Fruit fly (Drosophila melanogaster): ENCODE results near the gene Atf3.

The Atf3 gene

DNA sequence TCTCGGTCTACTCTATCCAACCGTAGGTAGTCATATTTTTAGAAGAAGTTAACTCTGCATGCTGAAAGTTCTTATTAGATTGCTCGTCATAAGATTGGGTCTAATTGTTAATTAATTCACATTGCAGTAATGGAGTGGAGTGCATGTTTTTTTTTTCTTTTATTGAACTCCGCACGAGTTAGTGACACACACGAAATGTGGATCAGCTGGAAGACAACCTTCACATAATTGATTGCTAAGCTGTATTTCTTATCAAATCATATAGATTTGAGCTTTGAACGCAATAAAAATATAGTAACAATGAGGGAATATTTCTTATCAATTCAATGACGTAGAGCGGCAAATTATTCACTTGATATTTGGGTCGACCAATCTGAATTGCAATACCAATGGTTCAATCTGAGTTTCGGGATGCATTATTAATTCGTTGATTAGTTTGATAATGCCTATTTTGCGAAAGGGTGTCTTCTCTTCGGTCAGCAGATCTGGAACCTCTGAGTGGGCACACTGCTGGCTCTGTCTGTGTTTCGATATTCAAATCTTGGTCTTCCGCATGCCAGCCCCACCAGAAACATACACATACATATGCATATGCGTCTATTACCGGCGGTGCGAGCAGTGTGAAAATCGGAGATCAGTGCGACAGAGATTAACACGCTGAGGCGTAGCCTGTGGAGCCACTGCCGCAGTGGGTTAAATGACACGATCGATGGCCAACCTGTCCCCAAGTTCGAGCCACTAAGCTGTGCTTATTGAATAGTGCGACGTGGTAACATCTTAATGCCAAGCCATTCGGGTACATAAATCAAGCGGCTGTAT lies 4.0 kb upstream of the Atf3 start:
- TF ChIP-seq Hr78 (GFP tag; optimal IDR thresholded peaks at IDR 0.05) = no peak
- TF ChIP-seq Jra (GFP tag; optimal IDR thresholded peaks at IDR 0.05) = no peak
- TF ChIP-seq N (GFP tag; optimal IDR thresholded peaks at IDR 0.05) = no peak
- no peak for TF ChIP-seq lola (GFP tag; optimal IDR thresholded peaks at IDR 0.05)
- TF ChIP-seq OdsH (GFP tag; optimal IDR thresholded peaks at IDR 0.05) = no peak
- no peak for TF ChIP-seq sage (GFP tag; optimal IDR thresholded peaks at IDR 0.05)
- TF ChIP-seq foxo (GFP tag; optimal IDR thresholded peaks at IDR 0.05) = no peak
- TF ChIP-seq Sp1 (GFP tag; optimal IDR thresholded peaks at IDR 0.05) = no peak
- no peak for TF ChIP-seq tai (GFP tag; optimal IDR thresholded peaks at IDR 0.05)
- no peak for TF ChIP-seq brk (GFP tag; optimal IDR thresholded peaks at IDR 0.05)

- TF ChIP-seq CrebA (GFP tag; optimal IDR thresholded peaks at IDR 0.05; ENCODE audit: borderline replicate concordance) = no peak
- TF ChIP-seq Hr83 (GFP tag; optimal IDR thresholded peaks at IDR 0.05; ENCODE audit: poor library complexity, severe bottlenecking) = no peak
- TF ChIP-seq h (GFP tag; optimal IDR thresholded peaks at IDR 0.05) = no peak
- TF ChIP-seq Dif (GFP tag; optimal IDR thresholded peaks at IDR 0.05; ENCODE audit: partially characterized antibody) = no peak
- no peak for TF ChIP-seq Myc (optimal IDR thresholded peaks at IDR 0.05)
- TF ChIP-seq ey (GFP tag; optimal IDR thresholded peaks at IDR 0.05) = no peak
- TF ChIP-seq sage (GFP tag; optimal IDR thresholded peaks at IDR 0.05) = no peak
- TF ChIP-seq dmrt93B (GFP tag; optimal IDR thresholded peaks at IDR 0.05) = no peak
- TF ChIP-seq pan (optimal IDR thresholded peaks at IDR 0.05) = no peak
- TF ChIP-seq Hnf4 (GFP tag; optimal IDR thresholded peaks at IDR 0.05) = no peak
- TF ChIP-seq dsf (GFP tag; optimal IDR thresholded peaks at IDR 0.05; ENCODE audit: borderline replicate concordance) = no peak
- TF ChIP-seq Rel (GFP tag; optimal IDR thresholded peaks at IDR 0.05) = no peak
- no peak for TF ChIP-seq Rel (tag; optimal IDR thresholded peaks at IDR 0.05)
- no peak for TF ChIP-seq dl (GFP tag; optimal IDR thresholded peaks at IDR 0.05; ENCODE audit: insufficient read depth in 1 of 2, partially characterized antibody in 2 of 2)
- no peak for TF ChIP-seq usp (GFP tag; optimal IDR thresholded peaks at IDR 0.05)
- no peak for TF ChIP-seq brk (GFP tag; optimal IDR thresholded peaks at IDR 0.05)
- no peak for TF ChIP-seq Sp1 (GFP tag; optimal IDR thresholded peaks at IDR 0.05)
- TF ChIP-seq tai (GFP tag; optimal IDR thresholded peaks at IDR 0.05) = no peak
- TF ChIP-seq N (GFP tag; optimal IDR thresholded peaks at IDR 0.05) = no peak
- no peak for TF ChIP-seq GATAd (GFP tag; optimal IDR thresholded peaks at IDR 0.05)
- TF ChIP-seq Hr78 (GFP tag; optimal IDR thresholded peaks at IDR 0.05) = no peak
Observed at dm6 chrX:1277528-1277883, 2.4 kb upstream of the Atf3 start.

DNA sequence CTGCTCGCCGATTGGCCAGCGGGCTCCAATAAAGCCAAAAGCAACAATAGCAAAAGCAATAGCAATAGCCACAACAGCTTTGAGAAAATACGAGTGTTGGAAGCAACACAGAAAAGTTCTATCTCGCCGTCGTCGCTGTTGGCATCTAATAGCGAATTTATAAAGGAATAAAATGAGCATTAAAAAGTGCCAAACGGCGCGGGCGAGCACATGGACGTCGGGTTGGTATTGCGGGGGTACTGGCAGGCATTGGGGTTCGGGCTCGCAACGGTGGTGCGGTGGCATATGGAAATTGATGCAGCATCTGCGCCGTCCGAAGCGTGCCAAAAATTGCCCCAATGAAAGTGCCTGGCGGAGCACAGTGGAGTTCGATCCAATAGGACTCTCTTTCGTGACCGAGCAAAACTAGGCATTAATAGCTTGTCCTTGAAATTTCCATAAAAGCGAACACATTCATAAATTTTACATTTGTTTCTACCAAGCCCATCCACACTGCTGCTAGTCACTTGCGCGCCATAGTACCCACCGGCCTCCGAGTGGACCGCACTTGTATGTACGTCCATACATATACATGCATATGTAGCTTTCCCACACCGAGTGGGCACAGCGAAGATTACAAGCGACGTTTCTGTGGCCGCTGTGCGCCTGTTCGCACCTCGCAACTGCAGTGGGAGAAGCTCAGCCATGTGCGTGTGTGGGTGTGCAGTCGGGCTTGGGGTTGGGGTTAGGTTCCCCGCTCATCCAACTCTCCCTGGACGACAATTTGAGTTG lies 1.9 kb upstream of the Atf3 start:
- peak; percentile 89 for TF ChIP-seq HLH106 (tag; optimal IDR thresholded peaks at IDR 0.05)
- TF ChIP-seq Sp1 (GFP tag; optimal IDR thresholded peaks at IDR 0.05) = peak; percentile 87
- TF ChIP-seq sage (GFP tag; optimal IDR thresholded peaks at IDR 0.05) = peak; percentile 75
- TF ChIP-seq usp (GFP tag; optimal IDR thresholded peaks at IDR 0.05) = no peak
- peak; percentile 41 for TF ChIP-seq Dif (GFP tag; optimal IDR thresholded peaks at IDR 0.05; ENCODE audit: partially characterized antibody)
- peak; percentile 94 for TF ChIP-seq rgr (GFP tag; optimal IDR thresholded peaks at IDR 0.05)
- peak; percentile 36 for TF ChIP-seq dsf (GFP tag; optimal IDR thresholded peaks at IDR 0.05; ENCODE audit: borderline replicate concordance)
- peak; percentile 95 for TF ChIP-seq fru (GFP tag; optimal IDR thresholded peaks at IDR 0.05)
- peak; percentile 91 for TF ChIP-seq OdsH (GFP tag; optimal IDR thresholded peaks at IDR 0.05)
- TF ChIP-seq Hr78 (GFP tag; optimal IDR thresholded peaks at IDR 0.05) = no peak
- peak; percentile 49 for TF ChIP-seq GATAd (GFP tag; optimal IDR thresholded peaks at IDR 0.05)
- peak in 1 of 2 experiments; percentile 94 for TF ChIP-seq foxo (GFP tag; optimal IDR thresholded peaks at IDR 0.05)
- TF ChIP-seq CG9705 (GFP tag; optimal IDR thresholded peaks at IDR 0.05) = peak; percentile 41
- TF ChIP-seq N (GFP tag; optimal IDR thresholded peaks at IDR 0.05) = no peak
- no peak for TF ChIP-seq brk (GFP tag; optimal IDR thresholded peaks at IDR 0.05)
- TF ChIP-seq CrebA (GFP tag; optimal IDR thresholded peaks at IDR 0.05; ENCODE audit: borderline replicate concordance) = no peak
- TF ChIP-seq pan (optimal IDR thresholded peaks at IDR 0.05) = no peak
- no peak for TF ChIP-seq Myc (optimal IDR thresholded peaks at IDR 0.05)
- TF ChIP-seq lola (GFP tag; optimal IDR thresholded peaks at IDR 0.05) = no peak
- peak; percentile 79 for TF ChIP-seq CG32264 (GFP tag; optimal IDR thresholded peaks at IDR 0.05)
- TF ChIP-seq jim (GFP tag; optimal IDR thresholded peaks at IDR 0.05) = no peak
- TF ChIP-seq Hnf4 (GFP tag; optimal IDR thresholded peaks at IDR 0.05) = peak; percentile 90
- TF ChIP-seq br (GFP tag; optimal IDR thresholded peaks at IDR 0.05) = peak; percentile 89
- TF ChIP-seq psq (GFP tag; optimal IDR thresholded peaks at IDR 0.05) = peak; percentile 82
- peak; percentile 79 for TF ChIP-seq sv (GFP tag; optimal IDR thresholded peaks at IDR 0.05)
- TF ChIP-seq Mio (GFP tag; optimal IDR thresholded peaks at IDR 0.05) = no peak
- no peak for TF ChIP-seq Dfd (GFP tag; optimal IDR thresholded peaks at IDR 0.05)
- peak; percentile 94 for TF ChIP-seq h (GFP tag; optimal IDR thresholded peaks at IDR 0.05)
- TF ChIP-seq dl (GFP tag; optimal IDR thresholded peaks at IDR 0.05; ENCODE audit: insufficient read depth in 1 of 2, partially characterized antibody in 2 of 2) = peak in 1 of 2 experiments; percentile 43
- TF ChIP-seq Hr83 (GFP tag; optimal IDR thresholded peaks at IDR 0.05; ENCODE audit: poor library complexity, severe bottlenecking) = no peak
- peak; percentile 75 for TF ChIP-seq Vsx2 (GFP tag; optimal IDR thresholded peaks at IDR 0.05; ENCODE audit: partially characterized antibody)
- TF ChIP-seq Rel (GFP tag; optimal IDR thresholded peaks at IDR 0.05) = peak; percentile 68
- TF ChIP-seq Rel (tag; optimal IDR thresholded peaks at IDR 0.05) = peak; percentile 37
- TF ChIP-seq Jra (GFP tag; optimal IDR thresholded peaks at IDR 0.05) = peak; percentile 65
- peak; percentile 79 for TF ChIP-seq tai (GFP tag; optimal IDR thresholded peaks at IDR 0.05)
- peak; percentile 95 for TF ChIP-seq ey (GFP tag; optimal IDR thresholded peaks at IDR 0.05)
- peak; percentile 72 for TF ChIP-seq woc (GFP tag; optimal IDR thresholded peaks at IDR 0.05)
- TF ChIP-seq dmrt93B (GFP tag; optimal IDR thresholded peaks at IDR 0.05) = peak; percentile 91
